Worm (Caenorhabditis elegans): ENCODE data around the gene cids-1.

The cids-1 gene

DNA sequence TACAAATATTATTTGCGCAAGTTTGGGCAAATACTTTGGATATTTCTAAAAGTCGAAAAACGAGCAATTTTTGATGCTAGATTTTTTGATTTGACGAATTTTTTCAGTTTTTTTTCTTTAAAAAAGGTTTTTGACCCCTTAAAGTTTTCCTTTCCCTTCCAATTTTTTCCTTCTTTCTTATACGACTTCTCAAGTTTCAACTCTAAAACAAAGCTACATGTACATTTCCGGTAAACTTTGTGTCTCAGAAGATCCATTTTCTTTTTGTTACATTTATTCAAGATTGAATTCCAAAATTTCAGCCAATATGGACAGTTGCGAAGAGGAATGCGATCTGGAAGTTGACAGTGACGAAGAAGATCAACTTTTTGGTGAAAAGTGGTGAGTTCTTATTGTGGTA lies 34.6 kb downstream of the cids-1 start, which contains the start of gene mig-10:
mig-10 (plus strand) TSS at position 301 of the 400 bp plus-strand sequence.
- TF ChIP-seq dmd-8 (GFP tag; IDR thresholded peaks at IDR 0.05) (no peak), D1046.2 (GFP tag; IDR thresholded peaks at IDR 0.05) (no peak), lir-3 (tag; optimal IDR thresholded peaks at IDR 0.05) (no peak), lin-13 (GFP tag; optimal IDR thresholded peaks at IDR 0.05) (no peak), F26F4.8 (GFP tag; conservative IDR thresholded peaks at IDR 0.05) (no peak), ZK337.2 (GFP tag; IDR thresholded peaks at IDR 0.05) (no peak), nhr-237 (tag; optimal IDR thresholded peaks at IDR 0.05) (no peak)

- TF ChIP-seq lin-1 (GFP tag; IDR thresholded peaks at IDR 0.05) (no peak), zfp-3 (GFP tag; conservative IDR thresholded peaks at IDR 0.05) (no peak), lim-7 (GFP tag; IDR thresholded peaks at IDR 0.05) (no peak), zfp-2 (tag; optimal IDR thresholded peaks at IDR 0.05) (no peak), jun-1 (tag; optimal IDR thresholded peaks at IDR 0.05) (no peak), skn-1 (tag; optimal IDR thresholded peaks at IDR 0.05) (no peak), unc-39 (tag; optimal IDR thresholded peaks at IDR 0.05) (no peak), F44E2.7 (GFP tag; IDR thresholded peaks at IDR 0.05) (no peak), Y75B8A.6 (GFP tag; IDR thresholded peaks at IDR 0.05) (no peak), pqm-1 (tag; optimal IDR thresholded peaks at IDR 0.05) (no peak), daf-12 (tag; optimal IDR thresholded peaks at IDR 0.05) (no peak), nhr-11 (tag; optimal IDR thresholded peaks at IDR 0.05) (no peak), nhr-6 (tag; optimal IDR thresholded peaks at IDR 0.05) (no peak), dmd-6 (GFP tag; IDR thresholded peaks at IDR 0.05) (no peak), hmg-1.1 (GFP tag; IDR thresholded peaks at IDR 0.05) (no peak), lin-39 (tag; optimal IDR thresholded peaks at IDR 0.05) (no peak), set-16 (GFP tag; IDR thresholded peaks at IDR 0.05) (no peak), nhr-28 (tag; optimal IDR thresholded peaks at IDR 0.05) (no peak), R02D3.7 (tag; optimal IDR thresholded peaks at IDR 0.05) (no peak), mdl-1 (tag; optimal IDR thresholded peaks at IDR 0.05) (no peak)
Measured at ce11 chrIII:8279567-8279966, 35.3 kb downstream of the cids-1 start.

- TF ChIP-seq aha-1 (tag) (peak; percentile 99), dmd-6 (GFP tag; IDR thresholded peaks at IDR 0.05) (no peak), jun-1 (tag; optimal IDR thresholded peaks at IDR 0.05) (no peak), unc-62 (GFP tag; optimal IDR thresholded peaks at IDR 0.05 in 1 of 2) (peak in 1 of 2 experiments; percentile 94), unc-62 (tag; optimal IDR thresholded peaks at IDR 0.05) (no peak), lin-39 (tag; optimal IDR thresholded peaks at IDR 0.05) (no peak), Y48G9A.11 (GFP tag; IDR thresholded peaks at IDR 0.05) (no peak)
Measured at ce11 chrIII:8280352-8280751, 36.1 kb downstream of the cids-1 start.

DNA sequence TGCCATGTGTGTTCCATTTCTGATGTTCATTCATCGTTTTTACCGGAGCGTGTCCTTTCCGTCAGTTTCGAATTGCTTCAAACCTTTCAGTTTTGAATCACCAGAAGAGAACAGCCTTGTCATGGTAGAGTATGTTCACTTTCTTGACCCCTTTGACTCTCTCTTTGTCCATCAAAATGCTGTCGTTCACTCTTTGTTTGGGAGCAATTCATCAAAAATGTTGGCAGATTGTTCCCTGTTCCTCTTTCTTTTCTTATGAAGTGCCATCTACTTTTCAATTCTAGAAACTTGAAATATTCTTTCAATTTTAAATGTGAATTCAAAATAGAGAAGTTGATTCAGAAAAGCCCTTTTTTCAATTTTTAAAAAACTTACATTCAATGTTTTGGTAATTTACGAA lies 37.1 kb downstream of the cids-1 start:
- TF ChIP-seq madf-5 (GFP tag; IDR thresholded peaks at IDR 0.05) (no peak), nhr-111 (GFP tag; optimal IDR thresholded peaks at IDR 0.05) (no peak), unc-62 (GFP tag; optimal IDR thresholded peaks at IDR 0.05 in 1 of 2) (peak in 1 of 2 experiments; percentile 92), unc-62 (tag; optimal IDR thresholded peaks at IDR 0.05) (no peak), F37D6.2 (tag; optimal IDR thresholded peaks at IDR 0.05) (no peak), dmd-8 (GFP tag; IDR thresholded peaks at IDR 0.05) (no peak)

DNA sequence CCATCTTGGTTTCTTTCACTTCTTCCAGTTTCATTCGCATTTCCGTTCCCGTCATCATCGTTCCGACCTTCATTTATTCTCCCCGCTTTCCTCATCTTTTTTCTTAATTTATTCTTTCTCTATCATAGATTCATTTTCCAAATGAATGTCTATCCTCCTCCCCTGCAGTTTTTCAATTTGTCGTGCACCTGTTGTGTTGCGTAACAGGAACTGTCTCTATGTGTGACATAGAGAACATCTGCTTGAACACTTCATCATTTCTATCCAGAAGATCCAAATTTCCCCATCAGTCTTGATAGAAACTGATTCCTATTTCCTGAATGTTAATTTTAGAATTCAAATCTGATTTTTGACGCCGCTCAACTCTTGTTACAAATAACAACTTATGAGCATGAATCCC lies 39.3 kb downstream of the cids-1 start:
- TF ChIP-seq zag-1 (tag; optimal IDR thresholded peaks at IDR 0.05) (no peak), lsy-2 (tag; optimal IDR thresholded peaks at IDR 0.05) (no peak)
